Fruit fly (Drosophila melanogaster) whole organism, embryonic: ENCODE measurements around the gene CG7379.

Experiments
- Antp ChIP-seq: fragments of 200-800 bp; sonication (Bioruptor generic); optimal IDR thresholded peaks from 3 replicates; lab custom pipeline; 2016; ENCODE audit warnings: missing biosample characterization, missing genetic modification characterization
- Asciz ChIP-seq: fragments of 200-800 bp; sonication (Bioruptor generic); optimal IDR thresholded peaks from 2 replicates; lab custom pipeline; 2017; ENCODE audit warnings: missing biosample characterization, mild to moderate bottlenecking, missing genetic modification characterization, missing genetic modification reagents
- Blimp-1 ChIP-seq: fragments of 200-800 bp; sonication (Bioruptor generic); optimal IDR thresholded peaks from 3 replicates; lab custom pipeline; 2018; ENCODE audit warnings: missing biosample characterization, missing genetic modification characterization, mild to moderate bottlenecking, moderate library complexity, missing genetic modification reagents
- BtbVII ChIP-seq: fragments of 200-800 bp; sonication (Bioruptor generic); optimal IDR thresholded peaks from 3 replicates; lab custom pipeline; 2017; ENCODE audit warnings: missing biosample characterization, mild to moderate bottlenecking, missing genetic modification characterization
- CG10274 ChIP-seq: fragments of 200-800 bp; sonication (Bioruptor generic); optimal IDR thresholded peaks from 3 replicates; lab custom pipeline; 2017; ENCODE audit warnings: missing biosample characterization, mild to moderate bottlenecking, missing genetic modification characterization
- CG12391 ChIP-seq: fragments of 200-800 bp; sonication (Bioruptor generic); optimal IDR thresholded peaks from 3 replicates; lab custom pipeline; 2018; ENCODE audit warnings: missing biosample characterization, mild to moderate bottlenecking, missing genetic modification characterization, moderate library complexity
- CG13296 ChIP-seq: fragments of 200-800 bp; sonication (Bioruptor generic); optimal IDR thresholded peaks from 3 replicates; lab custom pipeline; 2018; ENCODE audit warnings: missing biosample characterization, mild to moderate bottlenecking, missing genetic modification characterization
- CG1603 ChIP-seq: fragments of 200-800 bp; sonication (Bioruptor generic); optimal IDR thresholded peaks from 2 replicates; lab custom pipeline; 2019; ENCODE audit warnings: missing biosample characterization, mild to moderate bottlenecking, missing genetic modification characterization, moderate library complexity
- CG2116 ChIP-seq: fragments of 200-800 bp; sonication (Bioruptor generic); optimal IDR thresholded peaks from 3 replicates; lab custom pipeline; 2018; ENCODE audit warnings: missing biosample characterization, mild to moderate bottlenecking, missing genetic modification characterization
- CG2129 ChIP-seq: fragments of 200-800 bp; sonication (Bioruptor generic); IDR thresholded peaks from 2 replicates; pipeline ENCODE4 v1.3.6; 2022; ENCODE audit warnings: missing biosample characterization, missing genetic modification characterization; ENCODE audit not compliant: partially characterized antibody
- CG31388 ChIP-seq: fragments of 200-800 bp; sonication (Bioruptor generic); optimal IDR thresholded peaks from 2 replicates; lab custom pipeline; 2016; ENCODE audit warnings: missing biosample characterization, missing genetic modification characterization
- CG3407 ChIP-seq: fragments of 200-800 bp; sonication (Bioruptor generic); optimal IDR thresholded peaks from 2 replicates; lab custom pipeline; 2018; ENCODE audit warnings: missing biosample characterization, mild to moderate bottlenecking, missing genetic modification characterization
- CG3726 ChIP-seq: fragments of 200-800 bp; sonication (Bioruptor generic); IDR thresholded peaks from 3 replicates; pipeline ENCODE4, ENCODE4 v1.3.6; 2022; ENCODE audit warnings: missing biosample characterization, missing genetic modification characterization
- CG3838 ChIP-seq: fragments of 200-800 bp; sonication (Bioruptor generic); optimal IDR thresholded peaks from 3 replicates; lab custom pipeline; 2016; ENCODE audit warnings: missing biosample characterization, missing genetic modification characterization
- CG4730 ChIP-seq: fragments of 200-800 bp; sonication (Bioruptor generic); IDR thresholded peaks from 2 replicates; pipeline ENCODE4 v1.3.6; 2022; ENCODE audit warnings: missing biosample characterization, missing genetic modification characterization
- CG6791 ChIP-seq: fragments of 200-800 bp; sonication (Bioruptor generic); IDR thresholded peaks from 3 replicates; pipeline ENCODE4 v1.3.6; 2022; ENCODE audit warnings: missing biosample characterization, missing genetic modification characterization; ENCODE audit not compliant: partially characterized antibody
- CG7556 ChIP-seq: fragments of 200-800 bp; sonication (Bioruptor generic); optimal IDR thresholded peaks from 2 replicates; lab custom pipeline; 2017; ENCODE audit warnings: missing biosample characterization, mild to moderate bottlenecking, missing genetic modification characterization
- CG7839 ChIP-seq: fragments of 200-800 bp; sonication (Bioruptor generic); optimal IDR thresholded peaks from 3 replicates; lab custom pipeline; 2018; ENCODE audit warnings: missing biosample characterization, mild to moderate bottlenecking, missing genetic modification characterization, moderate library complexity
- CG8281 ChIP-seq: fragments of 200-800 bp; sonication (Bioruptor generic); optimal IDR thresholded peaks from 2 replicates; lab custom pipeline; 2018; ENCODE audit warnings: missing biosample characterization, mild to moderate bottlenecking, missing genetic modification characterization, moderate library complexity
- CG8290 ChIP-seq, 3 experiments: fragments of 200-800 bp; sonication (Bioruptor generic); optimal IDR thresholded peaks; 2 replicates each; lab custom pipeline; 2016 to 2019; ENCODE audit warnings: missing biosample characterization in 3 of 3, missing genetic modification characterization in 3 of 3, mild to moderate bottlenecking in 2 of 3, moderate library complexity in 1 of 3
- CG8388 ChIP-seq: fragments of 200-800 bp; sonication (Bioruptor generic); optimal IDR thresholded peaks from 2 replicates; lab custom pipeline; 2019; ENCODE audit warnings: missing biosample characterization, mild to moderate bottlenecking, missing genetic modification characterization, moderate library complexity
- CG9727 ChIP-seq: fragments of 200-800 bp; sonication (Bioruptor generic); optimal IDR thresholded peaks from 3 replicates; lab custom pipeline; 2017; ENCODE audit warnings: missing biosample characterization, mild to moderate bottlenecking, missing genetic modification characterization
- CG9876 ChIP-seq: fragments of 200-800 bp; sonication (Bioruptor generic); optimal IDR thresholded peaks from 2 replicates; lab custom pipeline; 2016; ENCODE audit warnings: missing biosample characterization, missing genetic modification characterization
- Camta ChIP-seq: fragments of 200-800 bp; sonication (Bioruptor generic); optimal IDR thresholded peaks from 2 replicates; lab custom pipeline; 2016; ENCODE audit warnings: missing biosample characterization, missing genetic modification characterization
- Eip74EF ChIP-seq, 2 experiments: fragments of 200-800 bp in 1 of 2; fragments of >200 bp in 1 of 2; sonication (Bioruptor generic) in 1 of 2; optimal IDR thresholded peaks; 2 replicates each; lab custom pipeline; 2017 to 2019; ENCODE audit warnings: missing biosample characterization in 2 of 2, missing genetic modification characterization in 2 of 2, mild to moderate bottlenecking in 1 of 2, moderate library complexity in 1 of 2
- HLH3B ChIP-seq: fragments of 200-800 bp; sonication (Bioruptor generic); IDR thresholded peaks from 2 replicates; pipeline ENCODE4 v1.3.6; 2022; ENCODE audit warnings: missing biosample characterization, missing genetic modification characterization
- Hr78 ChIP-seq, 2 experiments: fragments of 200-800 bp in 1 of 2; fragments of >200 bp in 1 of 2; sonication (Bioruptor generic) in 1 of 2; optimal IDR thresholded peaks; 2 replicates each; lab custom pipeline; 2017 to 2019; ENCODE audit warnings: missing biosample characterization in 2 of 2, missing genetic modification characterization in 2 of 2, mild to moderate bottlenecking in 1 of 2, moderate library complexity in 1 of 2
- Jarid2 ChIP-seq: fragments of 200-800 bp; sonication (Bioruptor generic); optimal IDR thresholded peaks from 3 replicates; lab custom pipeline; 2017; ENCODE audit warnings: mild to moderate bottlenecking, missing biosample characterization, missing genetic modification reagents, missing genetic modification characterization
- Meics ChIP-seq: fragments of 200-800 bp; sonication (Bioruptor generic); optimal IDR thresholded peaks from 2 replicates; lab custom pipeline; 2017; ENCODE audit warnings: missing biosample characterization, mild to moderate bottlenecking, missing genetic modification characterization
- Mes4 ChIP-seq: fragments of 200-800 bp; sonication (Bioruptor generic); optimal IDR thresholded peaks from 2 replicates; lab custom pipeline; 2016; ENCODE audit warnings: missing biosample characterization, missing genetic modification characterization
- NC2α ChIP-seq: fragments of 200-800 bp; sonication (Bioruptor generic); optimal IDR thresholded peaks from 2 replicates; lab custom pipeline; 2016; ENCODE audit warnings: missing biosample characterization, missing genetic modification characterization
- Rx ChIP-seq: fragments of 200-800 bp; sonication (Bioruptor generic); IDR thresholded peaks from 2 replicates; pipeline ENCODE4 v1.3.6; 2022; ENCODE audit warnings: missing biosample characterization, missing genetic modification characterization
- Six4 ChIP-seq: fragments of 200-800 bp; sonication (Bioruptor generic); optimal IDR thresholded peaks from 2 replicates; lab custom pipeline; 2016; ENCODE audit warnings: missing biosample characterization, missing genetic modification characterization
- ab ChIP-seq: fragments of 200-800 bp; sonication (Bioruptor generic); optimal IDR thresholded peaks from 2 replicates; lab custom pipeline; 2016; ENCODE audit warnings: missing biosample characterization, missing genetic modification characterization
- bigmax ChIP-seq: fragments of 200-800 bp; sonication (Bioruptor generic); optimal IDR thresholded peaks from 2 replicates; lab custom pipeline; 2018; ENCODE audit warnings: missing biosample characterization, mild to moderate bottlenecking, missing genetic modification characterization
- cg ChIP-seq: fragments of 200-800 bp; sonication (Bioruptor generic); optimal IDR thresholded peaks from 3 replicates; lab custom pipeline; 2019; ENCODE audit warnings: missing biosample characterization, mild to moderate bottlenecking, missing genetic modification characterization, moderate library complexity
- dmrt99B ChIP-seq: fragments of 200-800 bp; sonication (Bioruptor generic); optimal IDR thresholded peaks from 2 replicates; lab custom pipeline; 2018; ENCODE audit warnings: missing biosample characterization, mild to moderate bottlenecking, missing genetic modification characterization, moderate library complexity
- emc ChIP-seq: fragments of 200-800 bp; sonication (Bioruptor generic); optimal IDR thresholded peaks from 2 replicates; lab custom pipeline; 2016; ENCODE audit warnings: missing biosample characterization, missing genetic modification characterization
- eve ChIP-seq, 2 experiments: fragments of >200 bp; optimal IDR thresholded peaks; 2 replicates each; lab custom pipeline; 2017; ENCODE audit warnings: missing biosample characterization in 2 of 2, missing genetic modification characterization in 2 of 2
- eyg ChIP-seq: fragments of 200-800 bp; sonication (Bioruptor generic); optimal IDR thresholded peaks from 3 replicates; lab custom pipeline; 2016; ENCODE audit warnings: missing biosample characterization, missing genetic modification characterization
- lmd ChIP-seq: fragments of 200-800 bp; sonication (Bioruptor generic); IDR thresholded peaks from 2 replicates; pipeline ENCODE4 v1.3.6; 2022; ENCODE audit warnings: missing biosample characterization, missing genetic modification characterization
- nmo ChIP-seq: fragments of 200-800 bp; sonication (Bioruptor generic); optimal IDR thresholded peaks from 2 replicates; lab custom pipeline; 2018; ENCODE audit warnings: missing biosample characterization, mild to moderate bottlenecking, missing genetic modification characterization, moderate library complexity
- repo ChIP-seq: fragments of 200-800 bp; sonication (Bioruptor generic); optimal IDR thresholded peaks from 2 replicates; lab custom pipeline; 2016; ENCODE audit warnings: missing biosample characterization, missing genetic modification characterization
- salm ChIP-seq: fragments of 200-800 bp; sonication (Bioruptor generic); optimal IDR thresholded peaks from 2 replicates; lab custom pipeline; 2018; ENCODE audit warnings: missing biosample characterization, mild to moderate bottlenecking, missing genetic modification characterization
- schlank ChIP-seq: fragments of 200-800 bp; sonication (Bioruptor generic); optimal IDR thresholded peaks from 2 replicates; lab custom pipeline; 2018; ENCODE audit warnings: missing biosample characterization, mild to moderate bottlenecking, missing genetic modification characterization
- sd ChIP-seq: fragments of 200-800 bp; sonication (Bioruptor generic); optimal IDR thresholded peaks from 3 replicates; lab custom pipeline; 2018; ENCODE audit warnings: missing biosample characterization, mild to moderate bottlenecking, missing genetic modification characterization, moderate library complexity
- z ChIP-seq: fragments of 200-800 bp; sonication (Bioruptor generic); IDR thresholded peaks from 3 replicates; pipeline ENCODE4 v1.3.6; 2022; ENCODE audit warnings: missing biosample characterization, missing genetic modification characterization

Gene CG7379

DNA sequence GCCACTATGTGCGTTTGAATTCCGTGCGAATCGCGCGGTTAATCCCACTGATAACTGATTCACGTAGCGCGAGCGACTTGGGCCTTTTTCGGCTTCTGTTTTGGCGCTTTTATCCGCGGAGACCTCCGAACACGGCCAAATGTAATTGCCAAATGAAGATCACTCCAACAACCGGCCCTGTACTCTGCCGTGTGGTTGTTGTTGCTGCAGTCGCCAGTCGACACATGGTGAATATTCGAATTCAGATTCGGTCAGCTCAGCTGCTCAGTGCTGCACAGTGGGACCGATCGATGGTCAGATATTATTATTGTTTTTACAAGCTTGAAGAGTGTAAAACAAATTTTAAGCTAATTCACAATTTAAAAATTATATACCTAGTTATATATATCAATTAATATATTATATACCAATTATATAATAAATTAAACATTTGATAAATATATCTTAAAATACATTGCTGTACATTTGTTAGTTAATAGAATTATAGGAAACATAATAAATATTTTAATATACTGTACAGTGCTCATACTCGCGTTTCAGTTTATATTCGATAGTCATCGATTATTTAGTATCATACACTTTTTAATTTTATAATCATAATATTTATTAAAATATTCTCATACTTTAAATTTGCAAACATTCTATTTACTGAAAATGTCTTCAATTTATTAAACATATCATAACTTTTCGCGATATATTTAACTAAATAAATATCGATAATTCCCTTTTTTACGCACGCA lies 3.6 kb downstream of the CG7379 start, which contains the start of gene CG43102 (continued):
- peak; percentile 64 for TF ChIP-seq Meics (GFP tag; lab: Kevin White, UChicago)
- TF ChIP-seq Blimp-1 (GFP tag; lab: Kevin White, UChicago) = peak; percentile 63
- no peak for TF ChIP-seq CG31388
- peak; percentile 62; the same call in 1 of the 2 replicates for TF ChIP-seq CG2129 (GFP tag; lab: Robert Waterston, UW)
- no peak for TF ChIP-seq z (GFP tag; lab: Robert Waterston, UW)
- TF ChIP-seq Rx (GFP tag; lab: Robert Waterston, UW) = peak; percentile 10; the same call in 1 of the 2 replicates
- TF ChIP-seq Asciz (GFP tag; lab: Kevin White, UChicago) = peak; percentile 17
- peak; percentile 43; the same call in 1 of the 3 replicates for TF ChIP-seq CG3726 (GFP tag; lab: Robert Waterston, UW)
- TF ChIP-seq CG7556 (GFP tag; lab: Kevin White, UChicago) = peak; percentile 49
- TF ChIP-seq eve (GFP tag; optimal IDR thresholded peaks at IDR 0.05; lab: Kevin White, UChicago) = no peak
- peak; percentile 61 for TF ChIP-seq sd
- TF ChIP-seq CG13296 = peak; percentile 70
- TF ChIP-seq CG8281 = peak; percentile 35
- TF ChIP-seq repo (GFP tag; lab: Kevin White, UChicago) = no peak
- no peak for TF ChIP-seq eyg
- peak; percentile 38 for TF ChIP-seq salm (tag; lab: Kevin White, UChicago)
- TF ChIP-seq CG9876 (GFP tag; lab: Kevin White, UChicago) = peak; percentile 10
- TF ChIP-seq Hr78 (GFP tag; optimal IDR thresholded peaks at IDR 0.05; lab: Kevin White, UChicago) = no peak
- peak; percentile 58; the same call in 1 of the 2 replicates for TF ChIP-seq lmd
- TF ChIP-seq schlank = peak; percentile 30
- TF ChIP-seq CG9727 (GFP tag; lab: Kevin White, UChicago) = peak; percentile 59
- TF ChIP-seq CG4730 = peak; percentile 50; the same call in 1 of the 2 replicates
- TF ChIP-seq CG3838 (GFP tag; lab: Kevin White, UChicago) = no peak
- peak; percentile 16 for TF ChIP-seq CG10274 (GFP tag; lab: Kevin White, UChicago)
- TF ChIP-seq CG8290 (GFP tag; optimal IDR thresholded peaks at IDR 0.05; lab: Kevin White, UChicago) = no peak
- peak in 1 of 2 experiments; percentile 89 for TF ChIP-seq CG8290 (tag; optimal IDR thresholded peaks at IDR 0.05; lab: Kevin White, UChicago)
- TF ChIP-seq CG7839 = peak; percentile 73
- peak; percentile 70 for TF ChIP-seq dmrt99B (tag; lab: Kevin White, UChicago)
- TF ChIP-seq bigmax (GFP tag; lab: Kevin White, UChicago) = no peak
- peak; percentile 61 for TF ChIP-seq CG1603 (tag; lab: Kevin White, UChicago)
- TF ChIP-seq cg (GFP tag; lab: Kevin White, UChicago) = no peak
- peak; percentile 69 for TF ChIP-seq nmo (GFP tag; lab: Kevin White, UChicago)
- peak; percentile 47 for TF ChIP-seq CG3407
- peak; percentile 55 for TF ChIP-seq CG2116 (GFP tag; lab: Kevin White, UChicago)
- peak in 1 of 2 experiments; percentile 36 for TF ChIP-seq Eip74EF (GFP tag; optimal IDR thresholded peaks at IDR 0.05; lab: Kevin White, UChicago)
- peak; percentile 49 for TF ChIP-seq Six4
- TF ChIP-seq CG6791 (GFP tag; lab: Robert Waterston, UW) = peak; percentile 49; the same call in 2 of the 3 replicates
- peak; percentile 65 for TF ChIP-seq Jarid2 (GFP tag; lab: Kevin White, UChicago)
- TF ChIP-seq emc (GFP tag; lab: Kevin White, UChicago) = peak; percentile 13
- peak; percentile 72 for TF ChIP-seq CG12391 (tag; lab: Kevin White, UChicago)
- TF ChIP-seq Mes4 = no peak
- peak; percentile 3 for TF ChIP-seq NC2α (GFP tag; lab: Kevin White, UChicago)
- TF ChIP-seq CG8388 (GFP tag; lab: Kevin White, UChicago) = peak; percentile 51
- peak; percentile 14 for TF ChIP-seq Camta
- TF ChIP-seq ab (GFP tag; lab: Kevin White, UChicago) = no peak
- TF ChIP-seq BtbVII (GFP tag; lab: Kevin White, UChicago) = peak; percentile 42
- TF ChIP-seq HLH3B (GFP tag; lab: Robert Waterston, UW) = peak; percentile 74
- peak; percentile 35 for TF ChIP-seq Antp (GFP tag; lab: Kevin White, UChicago)
